Fruit fly (Drosophila melanogaster): ENCODE data around the gene CG3631.

DNA sequence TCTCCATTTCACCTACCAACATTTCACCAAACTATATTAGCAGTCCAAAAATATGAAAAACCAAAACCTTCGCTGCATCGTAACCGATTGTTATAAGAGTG is 15.4 kb downstream of the CG3631 start, which contains the start of gene CG14860:
- TF ChIP-seq pan (optimal IDR thresholded peaks at IDR 0.05) (no peak), psq (optimal IDR thresholded peaks at IDR 0.05) (no peak), Dll (optimal IDR thresholded peaks at IDR 0.05) (no peak), CG8478 (optimal IDR thresholded peaks at IDR 0.05) (no peak), EcR (GFP tag; optimal IDR thresholded peaks at IDR 0.05) (no peak), usp (GFP tag; optimal IDR thresholded peaks at IDR 0.05) (no peak)

Data from whole organism.